Worm (Caenorhabditis elegans) whole organism, late embryonic: ENCODE results near the gene gro-1.

Experiments used
- K02D7.2 ChIP-seq: sonication (generic microtip); optimal IDR thresholded peaks from 2 replicates; lab custom pipeline; 2017; ENCODE audit warnings: mild to moderate bottlenecking, missing genetic modification characterization, missing compliant biosample characterization
- ama-1 ChIP-seq: fragments of 150-350 bp; optimal IDR thresholded peaks from 2 replicates; lab custom pipeline; 2014
- ceh-6 ChIP-seq: fragments of 200-800 bp; sonication (Bioruptor generic); optimal IDR thresholded peaks from 2 replicates; lab custom pipeline; 2018; ENCODE audit warnings: mild to moderate bottlenecking, missing genetic modification characterization, missing compliant biosample characterization
- dmd-4 ChIP-seq: sonication (generic microtip); optimal IDR thresholded peaks from 2 replicates; lab custom pipeline; 2016; ENCODE audit warnings: borderline replicate concordance, missing genetic modification characterization, missing compliant biosample characterization
- dve-1 ChIP-seq: sonication (generic microtip); optimal IDR thresholded peaks from 2 replicates; lab custom pipeline; 2017; ENCODE audit warnings: antibody characterized with exemption, mild to moderate bottlenecking, missing genetic modification characterization, missing compliant biosample characterization
- hlh-30 ChIP-seq: sonication (generic microtip); optimal IDR thresholded peaks from 2 replicates; lab custom pipeline; 2017; ENCODE audit warnings: antibody characterized with exemption, missing genetic modification characterization, missing compliant biosample characterization; ENCODE audit not compliant: insufficient read depth
- lin-11 ChIP-seq: fragments of 200-800 bp; sonication (Bioruptor generic); optimal IDR thresholded peaks from 2 replicates; lab custom pipeline; 2018; ENCODE audit warnings: mild to moderate bottlenecking, missing genetic modification characterization, missing compliant biosample characterization
- nhr-11 ChIP-seq: fragments of 150-350 bp; optimal IDR thresholded peaks from 2 replicates; lab custom pipeline; 2014; ENCODE audit warnings: missing biosample characterization, missing genetic modification characterization
- pag-3 ChIP-seq: sonication (generic microtip); optimal IDR thresholded peaks from 2 replicates; lab custom pipeline; 2016; ENCODE audit warnings: missing compliant biosample characterization, missing genetic modification characterization, borderline replicate concordance
- pha-2 ChIP-seq: sonication (generic microtip); optimal IDR thresholded peaks from 2 replicates; lab custom pipeline; 2017; ENCODE audit warnings: mild to moderate bottlenecking, missing genetic modification characterization, missing compliant biosample characterization
- unc-42 ChIP-seq: sonication (generic microtip); optimal IDR thresholded peaks from 2 replicates; lab custom pipeline; 2016; ENCODE audit warnings: missing genotype, missing genetic modification characterization, missing compliant biosample characterization
- zip-5 ChIP-seq: sonication (generic microtip); optimal IDR thresholded peaks from 2 replicates; lab custom pipeline; 2016; ENCODE audit warnings: missing genetic modification characterization, missing compliant biosample characterization
- ztf-16 ChIP-seq: sonication (generic microtip); optimal IDR thresholded peaks from 2 replicates; lab custom pipeline; 2017; ENCODE audit warnings: missing genetic modification characterization, missing compliant biosample characterization

ce11 chrIII:5294867-5295266 lies 30.0 kb downstream of the gro-1 start:
- TF ChIP-seq K02D7.2 (peak; percentile 80), ama-1 (lab: Kevin White, UChicago) (no peak), unc-42 (no peak), pha-2 (tag; lab: Kevin White, UChicago) (peak; percentile 92), nhr-11 (tag; lab: Kevin White, UChicago) (no peak), dve-1 (tag; lab: Kevin White, UChicago) (peak; percentile 73), ceh-6 (peak; percentile 84), hlh-30 (tag; lab: Kevin White, UChicago) (peak; percentile 33), ztf-16 (tag; lab: Kevin White, UChicago) (peak; percentile 81), lin-11 (peak; percentile 66), pag-3 (tag; lab: Kevin White, UChicago) (no peak), zip-5 (tag; lab: Kevin White, UChicago) (peak; percentile 33), dmd-4 (tag; lab: Kevin White, UChicago) (peak; percentile 73)
